Worm (Caenorhabditis elegans) whole organism, young adult: Measurements from ENCODE around the gene F47C12.8.

Experiments
- B0035.1 ChIP-seq: sonication (generic microtip); optimal IDR thresholded peaks from 2 replicates; lab custom pipeline; 2016; ENCODE audit warnings: missing genetic modification characterization, mild to moderate bottlenecking, missing compliant biosample characterization, missing genotype, missing genetic modification reagents
- B0336.3 ChIP-seq: fragments of 200-800 bp; sonication (Bioruptor generic); IDR thresholded peaks from 2 replicates; pipeline ENCODE4 v1.3.6; 2022; ENCODE audit warnings: missing genetic modification characterization, missing compliant biosample characterization
- F22D6.2 ChIP-seq: sonication (generic microtip); optimal IDR thresholded peaks from 2 replicates; lab custom pipeline; 2016; ENCODE audit warnings: mild to moderate bottlenecking, missing genetic modification characterization, missing compliant biosample characterization
- F57C9.4 ChIP-seq: sonication (generic microtip); optimal IDR thresholded peaks from 2 replicates; lab custom pipeline; 2017; ENCODE audit warnings: mild to moderate bottlenecking, missing genetic modification characterization, missing compliant biosample characterization
- K12H6.12 ChIP-seq: fragments of 200-800 bp; sonication (Bioruptor generic); optimal IDR thresholded peaks from 2 replicates; lab custom pipeline; 2018; ENCODE audit warnings: mild to moderate bottlenecking, missing genetic modification characterization, missing compliant biosample characterization
- Y56A3A.18 ChIP-seq: fragments of 200-800 bp; sonication (Bioruptor generic); IDR thresholded peaks from 2 replicates; pipeline ENCODE4 v1.3.6; 2022; ENCODE audit warnings: missing genetic modification reagents, missing genetic modification characterization, missing compliant biosample characterization
- Y67H2A.10 ChIP-seq: fragments of 200-800 bp; sonication (Bioruptor generic); conservative IDR thresholded peaks from 2 replicates; pipeline ENCODE4 v1.3.6; 2022; ENCODE audit warnings: missing genetic modification reagents, missing genetic modification characterization, missing compliant biosample characterization
- ZK185.1 ChIP-seq: sonication (generic microtip); optimal IDR thresholded peaks from 2 replicates; lab custom pipeline; 2016; ENCODE audit warnings: mild to moderate bottlenecking, missing genetic modification characterization, missing compliant biosample characterization; ENCODE audit not compliant: poor library complexity, severe bottlenecking
- atf-7 ChIP-seq: sonication (generic microtip); optimal IDR thresholded peaks from 2 replicates; lab custom pipeline; 2017; ENCODE audit warnings: mild to moderate bottlenecking, missing genetic modification characterization, missing compliant biosample characterization
- attf-3 ChIP-seq: fragments of 200-800 bp; sonication (Bioruptor generic); conservative IDR thresholded peaks from 2 replicates; pipeline ENCODE4 v1.3.6; 2022; ENCODE audit warnings: missing genetic modification reagents, missing genetic modification characterization, missing compliant biosample characterization
- attf-5 ChIP-seq: fragments of 200-800 bp; sonication (Bioruptor generic); optimal IDR thresholded peaks from 2 replicates; lab custom pipeline; 2018; ENCODE audit warnings: mild to moderate bottlenecking, missing genetic modification characterization, missing compliant biosample characterization
- cebp-1 ChIP-seq, 2 experiments: fragments of 200-800 bp in 1 of 2; sonication (Bioruptor generic) in 1 of 2; sonication (generic microtip) in 1 of 2; IDR thresholded peaks in 1 of 2; optimal IDR thresholded peaks in 1 of 2; 2 replicates each; pipeline versions ENCODE4 v1.3.6 to Lab custom; 2017 to 2022; ENCODE audit warnings: missing compliant biosample characterization in 2 of 2, missing genetic modification characterization in 2 of 2, mild to moderate bottlenecking in 1 of 2, missing genetic modification reagents in 1 of 2, moderate library complexity in 1 of 2
- ceh-40 ChIP-seq: fragments of 200-800 bp; sonication (Bioruptor generic); IDR thresholded peaks from 2 replicates; pipeline ENCODE4 v1.3.6; 2022; ENCODE audit warnings: missing genetic modification characterization, missing compliant biosample characterization
- chd-7 ChIP-seq: sonication (generic microtip); optimal IDR thresholded peaks from 2 replicates; lab custom pipeline; 2016; ENCODE audit warnings: mild to moderate bottlenecking, missing genetic modification characterization, moderate library complexity, missing compliant biosample characterization
- dox-1 ChIP-seq: fragments of 200-800 bp; sonication (Bioruptor generic); IDR thresholded peaks from 2 replicates; pipeline ENCODE4 v1.3.6; 2022; ENCODE audit warnings: missing genetic modification reagents, missing genetic modification characterization, missing compliant biosample characterization
- dpff-1 ChIP-seq: sonication (generic microtip); optimal IDR thresholded peaks from 2 replicates; lab custom pipeline; 2017; ENCODE audit warnings: mild to moderate bottlenecking, missing genetic modification characterization, missing compliant biosample characterization
- egrh-3 ChIP-seq: fragments of 200-800 bp; sonication (Bioruptor generic); IDR thresholded peaks from 2 replicates; pipeline ENCODE4 v1.3.6; 2022; ENCODE audit warnings: missing genetic modification reagents, missing genetic modification characterization, missing compliant biosample characterization
- ekl-4 ChIP-seq: fragments of 200-800 bp; sonication (Bioruptor generic); IDR thresholded peaks from 2 replicates; pipeline ENCODE4 v1.3.6; 2022; ENCODE audit warnings: missing genetic modification reagents, missing genetic modification characterization, missing compliant biosample characterization
- gei-17 ChIP-seq: fragments of 200-800 bp; sonication (Bioruptor generic); optimal IDR thresholded peaks from 2 replicates; lab custom pipeline; 2018; ENCODE audit warnings: mild to moderate bottlenecking, missing genetic modification characterization, missing compliant biosample characterization
- hmg-1.2 ChIP-seq: fragments of 200-800 bp; sonication (Bioruptor generic); IDR thresholded peaks from 2 replicates; pipeline ENCODE4 v1.3.6; 2022; ENCODE audit warnings: missing genetic modification reagents, missing genetic modification characterization, missing compliant biosample characterization
- let-526 ChIP-seq: fragments of 200-800 bp; sonication (Bioruptor generic); IDR thresholded peaks from 2 replicates; pipeline ENCODE4 v1.3.6; 2022; ENCODE audit warnings: missing genetic modification reagents, missing genetic modification characterization, missing compliant biosample characterization
- lin-26 ChIP-seq: fragments of 200-800 bp; sonication (Bioruptor generic); IDR thresholded peaks from 2 replicates; pipeline ENCODE4 v1.3.6; 2022; ENCODE audit warnings: missing genetic modification reagents, missing genetic modification characterization, missing compliant biosample characterization
- lsy-27 ChIP-seq: sonication (generic microtip); optimal IDR thresholded peaks from 2 replicates; lab custom pipeline; 2017; ENCODE audit warnings: missing genetic modification characterization, mild to moderate bottlenecking, missing compliant biosample characterization, antibody characterized with exemption, missing genotype, borderline replicate concordance; ENCODE audit not compliant: insufficient read depth
- madf-8 ChIP-seq: fragments of 200-800 bp; sonication (Bioruptor generic); conservative IDR thresholded peaks from 2 replicates; pipeline ENCODE4 v1.3.6; 2022; ENCODE audit warnings: missing genetic modification reagents, missing genetic modification characterization, missing compliant biosample characterization
- mcd-1 ChIP-seq: fragments of 200-800 bp; sonication (Bioruptor generic); IDR thresholded peaks from 2 replicates; pipeline ENCODE4 v1.3.6; 2022; ENCODE audit warnings: missing genetic modification reagents, missing genetic modification characterization, missing compliant biosample characterization
- mel-28 ChIP-seq: sonication (generic microtip); optimal IDR thresholded peaks from 2 replicates; lab custom pipeline; 2016; ENCODE audit warnings: borderline replicate concordance, mild to moderate bottlenecking, missing genetic modification characterization, missing compliant biosample characterization
- nfya-1 ChIP-seq: sonication (generic microtip); optimal IDR thresholded peaks from 2 replicates; lab custom pipeline; 2017; ENCODE audit warnings: antibody characterized with exemption, missing compliant biosample characterization, missing genetic modification characterization, borderline replicate concordance; ENCODE audit not compliant: insufficient read depth
- nfyb-1 ChIP-seq: fragments of 200-800 bp; sonication (Bioruptor generic); IDR thresholded peaks from 2 replicates; pipeline ENCODE4 v1.3.6; 2022; ENCODE audit warnings: missing genetic modification reagents, missing genetic modification characterization, missing compliant biosample characterization
- nhr-80 ChIP-seq: sonication (generic microtip); optimal IDR thresholded peaks from 2 replicates; lab custom pipeline; 2016; ENCODE audit warnings: missing genetic modification characterization, missing compliant biosample characterization
- nhr-90 ChIP-seq: sonication (generic microtip); optimal IDR thresholded peaks from 2 replicates; lab custom pipeline; 2016; ENCODE audit warnings: missing genotype, mild to moderate bottlenecking, missing genetic modification characterization, missing compliant biosample characterization
- pbrm-1 ChIP-seq: fragments of 200-800 bp; sonication (Bioruptor generic); IDR thresholded peaks from 2 replicates; pipeline ENCODE4 v1.3.6; 2022; ENCODE audit warnings: missing genetic modification reagents, missing genetic modification characterization, missing compliant biosample characterization
- pha-4 ChIP-seq: fragments of 150-350 bp; sonication (generic microtip); optimal IDR thresholded peaks from 2 replicates; lab custom pipeline; 2014; ENCODE audit warnings: missing biosample characterization, missing genetic modification reagents, missing genetic modification characterization
- rcor-1 ChIP-seq: fragments of 200-800 bp; sonication (Bioruptor generic); IDR thresholded peaks from 2 replicates; pipeline ENCODE4 v1.3.6; 2022; ENCODE audit warnings: missing genetic modification reagents, missing genetic modification characterization, missing compliant biosample characterization
- somi-1 ChIP-seq: fragments of 200-800 bp; sonication (Bioruptor generic); optimal IDR thresholded peaks from 2 replicates; lab custom pipeline; 2018; ENCODE audit warnings: mild to moderate bottlenecking, missing genetic modification characterization, missing compliant biosample characterization
- tlf-1 ChIP-seq: fragments of 200-800 bp; sonication (Bioruptor generic); optimal IDR thresholded peaks from 2 replicates; lab custom pipeline; 2018; ENCODE audit warnings: mild to moderate bottlenecking, missing genetic modification characterization, missing compliant biosample characterization
- unc-62 ChIP-seq: fragments of 150-350 bp; optimal IDR thresholded peaks from 2 replicates; lab custom pipeline; 2014; ENCODE audit warnings: missing biosample characterization, missing genetic modification reagents, missing genetic modification characterization
- xnd-1 ChIP-seq: sonication (generic microtip); optimal IDR thresholded peaks from 2 replicates; lab custom pipeline; 2016; ENCODE audit warnings: missing genotype, missing genetic modification reagents, missing genetic modification characterization, missing compliant biosample characterization
- ztf-18 ChIP-seq: sonication (generic microtip); optimal IDR thresholded peaks from 2 replicates; lab custom pipeline; 2016; ENCODE audit warnings: missing genotype, mild to moderate bottlenecking, missing genetic modification characterization, missing compliant biosample characterization
- ztf-26 ChIP-seq: sonication (generic microtip); optimal IDR thresholded peaks from 2 replicates; lab custom pipeline; 2017; ENCODE audit warnings: missing genetic modification characterization, missing compliant biosample characterization

The F47C12.8 gene

DNA sequence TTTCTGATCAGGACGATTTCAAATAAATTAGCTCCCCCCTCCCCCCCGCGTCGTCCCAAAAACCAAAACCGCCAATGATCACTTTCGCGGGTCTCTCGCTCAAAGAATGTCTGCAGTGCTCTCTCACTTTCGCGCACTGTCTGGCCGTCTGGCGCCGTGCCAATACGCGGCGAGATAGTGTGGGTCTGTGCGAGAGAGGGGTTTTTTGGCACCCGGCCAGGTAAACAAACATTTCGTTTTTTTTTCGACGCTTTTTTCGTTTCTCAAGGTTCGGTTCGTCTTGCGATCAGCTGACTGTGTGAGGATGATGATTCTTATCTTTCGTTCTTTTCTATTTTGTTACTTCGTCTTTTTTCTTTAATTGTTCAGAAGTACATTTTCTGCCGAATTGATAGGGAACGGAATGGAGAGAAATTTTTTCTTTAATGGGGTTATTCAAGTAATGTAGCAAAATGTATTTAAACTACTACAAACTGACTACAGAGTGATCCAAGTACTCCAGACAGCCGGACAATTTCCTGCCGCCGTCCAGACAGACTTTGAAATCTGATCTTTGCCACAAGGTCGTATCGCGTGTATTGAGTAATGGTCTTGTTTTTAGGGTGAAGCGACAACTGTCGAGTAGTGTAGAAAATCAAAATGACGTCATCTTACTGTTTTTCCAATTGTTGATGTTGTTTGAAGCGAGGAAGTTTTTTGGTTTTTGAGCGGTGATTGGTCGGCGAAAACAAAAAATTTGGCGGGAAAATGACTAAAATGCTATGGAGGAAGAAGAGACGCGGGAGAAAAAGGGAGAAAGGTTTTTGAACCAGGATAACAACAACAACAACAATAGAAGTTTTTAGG lies 26.0 kb upstream of the F47C12.8 start (continued):
- TF ChIP-seq egrh-3 (GFP tag; lab: Robert Waterston, UW) (peak; percentile 76), nfya-1 (tag; lab: Kevin White, UChicago) (no peak), attf-3 (GFP tag; lab: Robert Waterston, UW) (0 out of 2 replicates have a peak, but pooled peaks have one; percentile 11), K12H6.12 (peak; percentile 51), lin-26 (GFP tag; lab: Robert Waterston, UW) (peak; percentile 38; the same call in 1 of the 2 replicates), nfyb-1 (GFP tag; lab: Robert Waterston, UW) (peak; percentile 52), ceh-40 (GFP tag; lab: Robert Waterston, UW) (no peak), pbrm-1 (GFP tag; lab: Robert Waterston, UW) (peak; percentile 73), somi-1 (GFP tag; lab: Kevin White, UChicago) (peak; percentile 87), mel-28 (tag; lab: Kevin White, UChicago) (no peak), mcd-1 (GFP tag; lab: Robert Waterston, UW) (peak; percentile 46), dpff-1 (tag; lab: Kevin White, UChicago) (no peak), rcor-1 (GFP tag; lab: Robert Waterston, UW) (0 out of 2 replicates have a peak, but pooled peaks have one; percentile 31), tlf-1 (GFP tag; lab: Kevin White, UChicago) (peak; percentile 26), dox-1 (GFP tag; lab: Robert Waterston, UW) (peak; percentile 64), F57C9.4 (tag; lab: Kevin White, UChicago) (no peak), cebp-1 (GFP tag; IDR thresholded peaks at IDR 0.05; lab: Robert Waterston, UW) (no peak), cebp-1 (tag; optimal IDR thresholded peaks at IDR 0.05; lab: Kevin White, UChicago) (peak; percentile 79), unc-62 (no peak), F22D6.2 (tag; lab: Kevin White, UChicago) (peak; percentile 32), ekl-4 (0 out of 2 replicates have a peak, but pooled peaks have one; percentile 41), B0336.3 (GFP tag; lab: Robert Waterston, UW) (peak; percentile 48; the same call in 1 of the 2 replicates), pha-4 (peak; percentile 46), Y56A3A.18 (GFP tag; lab: Robert Waterston, UW) (no peak), Y67H2A.10 (GFP tag; lab: Robert Waterston, UW) (no peak), atf-7 (peak; percentile 29), attf-5 (GFP tag; lab: Kevin White, UChicago) (peak; percentile 57), madf-8 (GFP tag; lab: Robert Waterston, UW) (no peak)
- TF ChIP-seq, all 124 proteins: peak for 40

DNA sequence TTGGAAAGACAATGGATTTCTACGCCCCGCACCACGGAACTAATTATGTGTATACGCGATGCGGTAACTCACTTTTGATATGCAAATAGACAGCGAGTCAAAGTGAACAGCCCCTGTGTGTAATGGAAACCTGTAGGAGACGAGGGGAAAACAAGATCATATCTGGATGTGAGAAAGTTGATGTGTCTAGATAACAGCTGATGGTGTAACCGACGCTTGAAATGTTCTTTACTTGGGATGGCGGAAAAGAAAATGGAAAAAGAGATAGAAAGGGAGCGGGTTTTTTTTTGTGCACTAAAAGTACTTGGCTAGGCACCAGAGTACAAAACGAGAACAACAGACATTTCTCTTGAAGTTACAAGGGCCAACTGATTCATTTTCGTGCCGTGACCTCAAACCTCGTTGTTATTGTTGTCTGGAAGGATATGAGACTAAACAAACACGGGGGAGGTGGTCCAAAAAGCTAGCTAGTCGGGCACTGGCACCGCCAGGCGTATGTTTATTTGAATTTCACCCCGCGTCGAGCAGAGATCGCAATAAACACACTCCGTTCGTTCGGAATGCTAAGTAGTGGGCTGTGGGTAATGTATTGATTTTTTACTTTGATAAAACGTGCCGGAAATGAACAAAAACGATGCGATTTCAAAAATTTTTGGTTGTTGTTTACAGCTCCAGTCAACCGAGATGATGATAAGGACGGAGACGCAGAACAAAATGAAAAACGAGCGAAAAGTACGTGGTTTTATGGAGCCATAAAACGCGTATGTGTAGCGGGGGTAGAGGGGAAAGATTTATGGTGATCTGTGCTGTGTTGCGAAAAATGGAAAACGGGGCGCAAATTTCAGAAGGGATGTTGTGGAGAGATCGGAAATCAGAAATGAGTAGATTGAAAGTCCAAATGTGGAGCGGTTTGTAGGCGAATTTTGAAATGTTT lies 23.7 kb upstream of the F47C12.8 start:
- TF ChIP-seq gei-17 (GFP tag; lab: Kevin White, UChicago) (no peak), nhr-80 (tag; lab: Kevin White, UChicago) (peak; percentile 38), cebp-1 (GFP tag; IDR thresholded peaks at IDR 0.05; lab: Robert Waterston, UW) (no peak), cebp-1 (tag; optimal IDR thresholded peaks at IDR 0.05; lab: Kevin White, UChicago) (peak; percentile 8), K12H6.12 (no peak)

DNA sequence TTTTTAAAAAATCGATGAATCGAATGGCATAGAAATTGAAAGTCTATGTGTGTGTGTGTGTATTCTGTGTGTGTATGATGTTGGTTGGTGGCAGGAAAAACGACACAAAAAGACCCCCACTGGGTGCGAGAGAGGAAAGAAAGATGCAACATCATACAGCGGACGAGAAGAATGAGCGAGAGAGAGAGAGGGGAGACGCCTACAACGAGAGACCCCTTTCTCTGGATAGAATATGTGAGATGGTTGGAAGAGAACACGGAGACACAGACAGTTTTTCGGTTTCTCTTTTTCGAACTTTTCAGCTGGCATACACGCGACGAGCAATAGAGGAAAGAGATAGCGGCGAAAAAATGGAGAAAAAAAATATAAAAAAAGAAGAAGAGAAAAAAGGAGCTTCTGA lies 21.4 kb upstream of the F47C12.8 start:
- TF ChIP-seq atf-7 (peak; percentile 56), xnd-1 (tag; lab: Kevin White, UChicago) (no peak), ekl-4 (no peak), lsy-27 (tag; lab: Kevin White, UChicago) (no peak), B0035.1 (no peak), ztf-26 (tag; lab: Kevin White, UChicago) (peak; percentile 15), chd-7 (tag; lab: Kevin White, UChicago) (peak; percentile 15), nhr-80 (tag; lab: Kevin White, UChicago) (peak; percentile 84), let-526 (no peak), hmg-1.2 (GFP tag; lab: Robert Waterston, UW) (peak; percentile 61; the same call in 1 of the 2 replicates), nhr-90 (tag; lab: Kevin White, UChicago) (no peak), ZK185.1 (tag; lab: Kevin White, UChicago) (peak; percentile 11), ztf-18 (tag; lab: Kevin White, UChicago) (peak; percentile 27), dox-1 (GFP tag; lab: Robert Waterston, UW) (peak; percentile 65), attf-3 (GFP tag; lab: Robert Waterston, UW) (no peak), K12H6.12 (peak; percentile 85)
